Fruit fly (Drosophila melanogaster) whole organism, embryonic: ENCODE results near the gene CG1231.
A peak's percentile ranks its signal among the peaks of the same experiment; 100 is the strongest.

Source experiments
- Ada2b ChIP-seq: fragments of 200-800 bp; sonication (Bioruptor generic); IDR thresholded peaks from 2 replicates; pipeline ENCODE4 v1.3.6; 2022; ENCODE audit warnings: missing biosample characterization, missing genetic modification characterization
- Aef1 ChIP-seq: fragments of 200-800 bp; sonication (Bioruptor generic); IDR thresholded peaks from 3 replicates; pipeline ENCODE4 v1.3.6; 2022; ENCODE audit warnings: missing biosample characterization, missing genetic modification characterization
- Atf3 ChIP-seq: fragments of 200-800 bp; sonication (Bioruptor generic); optimal IDR thresholded peaks from 3 replicates; lab custom pipeline; 2016; ENCODE audit warnings: missing biosample characterization, missing genetic modification characterization
- CG10462 ChIP-seq: fragments of 200-800 bp; sonication (Bioruptor generic); optimal IDR thresholded peaks from 2 replicates; lab custom pipeline; 2016; ENCODE audit warnings: missing biosample characterization, missing genetic modification characterization
- CG11093 ChIP-seq: fragments of 200-800 bp; sonication (Bioruptor generic); IDR thresholded peaks from 3 replicates; pipeline ENCODE4 v1.3.6; 2022; ENCODE audit warnings: missing biosample characterization, missing genetic modification characterization
- CG12769 ChIP-seq: fragments of 200-800 bp; sonication (Bioruptor generic); optimal IDR thresholded peaks from 2 replicates; lab custom pipeline; 2019; ENCODE audit warnings: missing biosample characterization, mild to moderate bottlenecking, missing genetic modification characterization, moderate library complexity
- CG14050 ChIP-seq: fragments of 200-800 bp; sonication (Bioruptor generic); IDR thresholded peaks from 3 replicates; pipeline ENCODE4 v1.3.6; 2022; ENCODE audit warnings: missing biosample characterization, missing genetic modification characterization
- CG14667 ChIP-seq: fragments of 200-800 bp; sonication (Bioruptor generic); IDR thresholded peaks from 2 replicates; pipeline ENCODE4 v1.3.6; 2022; ENCODE audit warnings: missing biosample characterization, missing genetic modification characterization
- CG15514 ChIP-seq: fragments of 200-800 bp; sonication (Bioruptor generic); optimal IDR thresholded peaks from 3 replicates; lab custom pipeline; 2017; ENCODE audit warnings: missing biosample characterization, missing genetic modification characterization, mild to moderate bottlenecking, moderate library complexity, missing genetic modification reagents
- CG17912 ChIP-seq: fragments of 200-800 bp; sonication (Bioruptor generic); optimal IDR thresholded peaks from 2 replicates; lab custom pipeline; 2018; ENCODE audit warnings: missing biosample characterization, mild to moderate bottlenecking, missing genetic modification characterization
- CG1792 ChIP-seq: fragments of 200-800 bp; sonication (Bioruptor generic); optimal IDR thresholded peaks from 2 replicates; lab custom pipeline; 2016; ENCODE audit warnings: missing biosample characterization, missing genetic modification characterization
- CG3065 ChIP-seq: fragments of 200-800 bp; sonication (Bioruptor generic); optimal IDR thresholded peaks from 2 replicates; lab custom pipeline; 2016; ENCODE audit warnings: missing biosample characterization, missing genetic modification characterization
- CG31388 ChIP-seq: fragments of 200-800 bp; sonication (Bioruptor generic); optimal IDR thresholded peaks from 2 replicates; lab custom pipeline; 2016; ENCODE audit warnings: missing biosample characterization, missing genetic modification characterization
- CG4730 ChIP-seq: fragments of 200-800 bp; sonication (Bioruptor generic); IDR thresholded peaks from 2 replicates; pipeline ENCODE4 v1.3.6; 2022; ENCODE audit warnings: missing biosample characterization, missing genetic modification characterization
- CG6272 ChIP-seq: fragments of 200-800 bp; sonication (Bioruptor generic); IDR thresholded peaks from 2 replicates; pipeline ENCODE4 v1.3.6; 2022; ENCODE audit warnings: missing biosample characterization, missing genetic modification characterization
- CG6813 ChIP-seq: fragments of 200-800 bp; sonication (Bioruptor generic); optimal IDR thresholded peaks from 2 replicates; lab custom pipeline; 2017; ENCODE audit warnings: missing biosample characterization, missing genetic modification characterization, mild to moderate bottlenecking, moderate library complexity, missing genetic modification reagents
- CG8478 ChIP-seq: fragments of >200 bp; optimal IDR thresholded peaks from 2 replicates; lab custom pipeline; 2018
- CG9932 ChIP-seq: fragments of 200-800 bp; sonication (Bioruptor generic); IDR thresholded peaks from 2 replicates; pipeline ENCODE4 v1.3.6; 2022; ENCODE audit warnings: missing biosample characterization, missing genetic modification characterization
- Dref ChIP-seq: fragments of 200-800 bp; sonication (Bioruptor generic); IDR thresholded peaks from 2 replicates; pipeline ENCODE4 v1.3.6; 2022; ENCODE audit warnings: missing biosample characterization, missing genetic modification characterization
- Drgx ChIP-seq: fragments of 200-800 bp; sonication (Bioruptor generic); IDR thresholded peaks from 2 replicates; pipeline ENCODE4 v1.3.6; 2022; ENCODE audit warnings: missing biosample characterization, missing genetic modification characterization
- Fer1 ChIP-seq: fragments of 200-800 bp; sonication (Bioruptor generic); optimal IDR thresholded peaks from 2 replicates; lab custom pipeline; 2017; ENCODE audit warnings: missing biosample characterization, mild to moderate bottlenecking, missing genetic modification characterization
- HLHmδ ChIP-seq: fragments of 200-800 bp; sonication (Bioruptor generic); optimal IDR thresholded peaks from 2 replicates; lab custom pipeline; 2018; ENCODE audit warnings: missing biosample characterization, mild to moderate bottlenecking, missing genetic modification characterization, moderate library complexity
- Hey ChIP-seq: fragments of 200-800 bp; sonication (Bioruptor generic); optimal IDR thresholded peaks from 3 replicates; lab custom pipeline; 2018; ENCODE audit warnings: missing biosample characterization, mild to moderate bottlenecking, missing genetic modification characterization
- Hmr ChIP-seq: fragments of 200-800 bp; sonication (Bioruptor generic); optimal IDR thresholded peaks from 3 replicates; lab custom pipeline; 2017; ENCODE audit warnings: mild to moderate bottlenecking, missing biosample characterization, missing genetic modification reagents, missing genetic modification characterization
- Kr ChIP-seq: fragments of 200-800 bp; sonication (Bioruptor generic); optimal IDR thresholded peaks from 2 replicates; lab custom pipeline; 2017; ENCODE audit warnings: missing biosample characterization, mild to moderate bottlenecking, missing genetic modification characterization
- NC2α ChIP-seq: fragments of 200-800 bp; sonication (Bioruptor generic); optimal IDR thresholded peaks from 2 replicates; lab custom pipeline; 2016; ENCODE audit warnings: missing biosample characterization, missing genetic modification characterization
- Sin3A ChIP-seq: fragments of >200 bp; optimal IDR thresholded peaks from 2 replicates; lab custom pipeline; 2018
- Usf ChIP-seq: fragments of 200-800 bp; sonication (Bioruptor generic); optimal IDR thresholded peaks from 2 replicates; lab custom pipeline; 2017; ENCODE audit warnings: missing genotype, missing biosample characterization, missing genetic modification characterization
- aop ChIP-seq: fragments of 200-800 bp; sonication (Bioruptor generic); IDR thresholded peaks from 2 replicates; pipeline ENCODE4 v1.3.6; 2022; ENCODE audit warnings: missing biosample characterization, missing genetic modification characterization
- croc ChIP-seq: fragments of 200-800 bp; sonication (Bioruptor generic); conservative IDR thresholded peaks from 3 replicates; pipeline ENCODE4 v1.3.6; 2022; ENCODE audit warnings: missing biosample characterization, missing genetic modification characterization
- exex ChIP-seq: fragments of 200-800 bp; sonication (Bioruptor generic); optimal IDR thresholded peaks from 4 replicates; lab custom pipeline; 2018; ENCODE audit warnings: missing biosample characterization, mild to moderate bottlenecking, missing genetic modification characterization, moderate library complexity
- fd64A ChIP-seq: fragments of 200-800 bp; sonication (Bioruptor generic); optimal IDR thresholded peaks from 3 replicates; lab custom pipeline; 2018; ENCODE audit warnings: missing biosample characterization, mild to moderate bottlenecking, missing genetic modification characterization
- ftz-f1 ChIP-seq: fragments of 200-800 bp; sonication (Bioruptor generic); optimal IDR thresholded peaks from 2 replicates; lab custom pipeline; 2016; ENCODE audit warnings: missing biosample characterization, missing genetic modification characterization
- gce ChIP-seq: fragments of 200-800 bp; sonication (Bioruptor generic); IDR thresholded peaks from 3 replicates; pipeline ENCODE4 v1.3.6; 2022; ENCODE audit warnings: missing biosample characterization, missing genetic modification characterization
- gsb ChIP-seq: fragments of 200-800 bp; sonication (Bioruptor generic); IDR thresholded peaks from 2 replicates; pipeline ENCODE4 v1.3.6; 2022; ENCODE audit warnings: missing biosample characterization, missing genetic modification characterization
- gsb-n ChIP-seq: fragments of 200-800 bp; sonication (Bioruptor generic); optimal IDR thresholded peaks from 3 replicates; lab custom pipeline; 2018; ENCODE audit warnings: missing biosample characterization, mild to moderate bottlenecking, missing genetic modification characterization
- hb ChIP-seq: fragments of 200-800 bp; sonication (Bioruptor generic); IDR thresholded peaks from 3 replicates; pipeline ENCODE4 v1.3.6; 2022; ENCODE audit warnings: missing biosample characterization, missing genetic modification characterization; ENCODE audit not compliant: partially characterized antibody
- hbn ChIP-seq: fragments of 200-800 bp; sonication (Bioruptor generic); IDR thresholded peaks from 2 replicates; pipeline ENCODE4 v1.3.6; 2022; ENCODE audit warnings: missing biosample characterization, missing genetic modification characterization; ENCODE audit not compliant: partially characterized antibody
- lab ChIP-seq: fragments of 200-800 bp; sonication (Bioruptor generic); optimal IDR thresholded peaks from 3 replicates; lab custom pipeline; 2017; ENCODE audit warnings: missing biosample characterization, missing genetic modification characterization, mild to moderate bottlenecking, moderate library complexity, missing genetic modification reagents
- lbe ChIP-seq: fragments of 200-800 bp; sonication (Bioruptor generic); optimal IDR thresholded peaks from 2 replicates; lab custom pipeline; 2016; ENCODE audit warnings: missing biosample characterization, mild to moderate bottlenecking, missing genetic modification characterization
- mld ChIP-seq: fragments of 200-800 bp; sonication (Bioruptor generic); IDR thresholded peaks from 3 replicates; pipeline ENCODE4 v1.3.6; 2022; ENCODE audit warnings: missing biosample characterization, missing genetic modification characterization; ENCODE audit not compliant: partially characterized antibody
- oc ChIP-seq: fragments of 200-800 bp; sonication (Bioruptor generic); optimal IDR thresholded peaks from 2 replicates; lab custom pipeline; 2018; ENCODE audit warnings: missing biosample characterization, mild to moderate bottlenecking, missing genetic modification characterization, moderate library complexity
- onecut ChIP-seq: fragments of 200-800 bp; sonication (Bioruptor generic); IDR thresholded peaks from 2 replicates; pipeline ENCODE4 v1.3.6; 2022; ENCODE audit warnings: missing biosample characterization, missing genetic modification characterization
- org-1 ChIP-seq: fragments of 200-800 bp; sonication (Bioruptor generic); optimal IDR thresholded peaks from 2 replicates; lab custom pipeline; 2017; ENCODE audit warnings: missing biosample characterization, missing genetic modification characterization
- pan ChIP-seq, 4 experiments: fragments of >200 bp in 3 of 4; fragments of 200-800 bp in 1 of 4; sonication (Bioruptor generic) in 1 of 4; optimal IDR thresholded peaks in 3 of 4; IDR thresholded peaks in 1 of 4; 2 replicates each; pipeline versions ENCODE4 v1.3.6 to Lab custom; 2017 to 2022; ENCODE audit warnings: missing biosample characterization in 2 of 4, missing genetic modification characterization in 2 of 4, mixed read lengths in 1 of 4
- schlank ChIP-seq: fragments of 200-800 bp; sonication (Bioruptor generic); optimal IDR thresholded peaks from 2 replicates; lab custom pipeline; 2018; ENCODE audit warnings: missing biosample characterization, mild to moderate bottlenecking, missing genetic modification characterization
- ssp ChIP-seq: fragments of 200-800 bp; sonication (Bioruptor generic); IDR thresholded peaks from 2 replicates; pipeline ENCODE4 v1.3.6; 2022; ENCODE audit warnings: missing biosample characterization, missing genetic modification characterization
- ttk ChIP-seq: fragments of 200-800 bp; sonication (Bioruptor generic); IDR thresholded peaks from 2 replicates; pipeline ENCODE4 v2.1.2; 2022; ENCODE audit warnings: missing biosample characterization, missing genetic modification characterization
- zfh1 ChIP-seq: fragments of 200-800 bp; sonication (Bioruptor generic); IDR thresholded peaks from 3 replicates; pipeline ENCODE4 v1.3.6; 2022; ENCODE audit warnings: missing biosample characterization, missing genetic modification characterization

CG1231 gene

dm6 chr3L:377222-378071 lies 21.2 kb downstream of the CG1231 start (continued):
- 0 out of 2 replicates have a peak, but pooled peaks have one; percentile 15 for TF ChIP-seq CG6272
- 0 out of 3 replicates have a peak, but pooled peaks have one; percentile 30 for TF ChIP-seq Aef1 (GFP tag; lab: Robert Waterston, UW)
- peak; percentile 6 for TF ChIP-seq fd64A (GFP tag; lab: Kevin White, UChicago)
- no peak for TF ChIP-seq gce
- TF ChIP-seq ftz-f1 = no peak
- peak; percentile 77 for TF ChIP-seq CG14050 (GFP tag; lab: Robert Waterston, UW)
- peak; percentile 65 for TF ChIP-seq schlank (tag; lab: Kevin White, UChicago)
- peak; percentile 57 for TF ChIP-seq CG14667 (GFP tag; lab: Robert Waterston, UW)
- TF ChIP-seq pan (optimal IDR thresholded peaks at IDR 0.05; lab: Kevin White, UChicago) = no peak
- TF ChIP-seq pan (GFP tag; optimal IDR thresholded peaks at IDR 0.05 in 1 of 2, IDR thresholded peaks at IDR 0.05 in 1 of 2) = peak in 1 of 2 experiments; percentile 85
- peak; percentile 82 for TF ChIP-seq CG10462 (GFP tag; lab: Kevin White, UChicago)
- no peak for TF ChIP-seq CG1792 (GFP tag; lab: Kevin White, UChicago)
- TF ChIP-seq onecut (GFP tag; lab: Robert Waterston, UW) = peak; percentile 71
- TF ChIP-seq lab (GFP tag; lab: Kevin White, UChicago) = peak; percentile 95
- TF ChIP-seq Dref (GFP tag; lab: Robert Waterston, UW) = no peak
- no peak for TF ChIP-seq aop (GFP tag; lab: Robert Waterston, UW)
- peak; percentile 60 for TF ChIP-seq ttk
- TF ChIP-seq CG15514 (GFP tag; lab: Kevin White, UChicago) = peak; percentile 79
- peak; percentile 93 for TF ChIP-seq CG6813 (GFP tag; lab: Kevin White, UChicago)
- TF ChIP-seq ssp = peak; percentile 59
- peak; percentile 36; the same call in 1 of the 2 replicates for TF ChIP-seq Drgx (GFP tag; lab: Robert Waterston, UW)
- peak; percentile 21 for TF ChIP-seq CG3065 (GFP tag; lab: Kevin White, UChicago)
- 0 out of 3 replicates have a peak, but pooled peaks have one; percentile 34 for TF ChIP-seq mld (GFP tag; lab: Robert Waterston, UW)
- peak; percentile 96 for TF ChIP-seq Hmr
- peak; percentile 64 for TF ChIP-seq CG11093 (GFP tag; lab: Robert Waterston, UW)
- TF ChIP-seq Usf = peak; percentile 75
- peak; percentile 29 for TF ChIP-seq CG17912
- TF ChIP-seq zfh1 (GFP tag; lab: Robert Waterston, UW) = peak; percentile 78
- TF ChIP-seq HLHmδ (GFP tag; lab: Kevin White, UChicago) = peak; percentile 41
- TF ChIP-seq NC2α = no peak
- peak; percentile 69 for TF ChIP-seq croc
- peak; percentile 83 for TF ChIP-seq oc (tag; lab: Kevin White, UChicago)
- peak; percentile 50 for TF ChIP-seq lbe (GFP tag; lab: Kevin White, UChicago)
- peak; percentile 86 for TF ChIP-seq gsb-n (tag; lab: Kevin White, UChicago)
- TF ChIP-seq gsb = peak; percentile 11; the same call in 1 of the 2 replicates
- no peak for TF ChIP-seq Atf3 (GFP tag; lab: Kevin White, UChicago)
- TF ChIP-seq Hey = no peak
- peak; percentile 64 for TF ChIP-seq CG9932 (GFP tag; lab: Robert Waterston, UW)
- no peak for TF ChIP-seq CG12769
- TF ChIP-seq hbn = no peak
- TF ChIP-seq CG8478 (lab: Kevin White, UChicago) = peak; percentile 76
- TF ChIP-seq hb (GFP tag; lab: Robert Waterston, UW) = no peak
- TF ChIP-seq Sin3A (lab: Kevin White, UChicago) = no peak
- no peak for TF ChIP-seq Kr
- peak; percentile 97 for TF ChIP-seq Fer1 (GFP tag; lab: Kevin White, UChicago)
- no peak for TF ChIP-seq CG31388 (GFP tag; lab: Kevin White, UChicago)
- TF ChIP-seq Ada2b = peak; percentile 81
- TF ChIP-seq exex (tag; lab: Kevin White, UChicago) = peak; percentile 74
- TF ChIP-seq org-1 (GFP tag; lab: Kevin White, UChicago) = peak; percentile 86
- peak; percentile 68 for TF ChIP-seq CG4730 (GFP tag; lab: Robert Waterston, UW)
